Worm (Caenorhabditis elegans) whole organism, mixed stage, embryonic: ENCODE measurements around the gene col-87.

Experiments
- M03D4.4 ChIP-seq: sonication (generic microtip); optimal IDR thresholded peaks from 2 replicates; lab custom pipeline; 2017; ENCODE audit warnings: mild to moderate bottlenecking, missing genetic modification characterization, missing compliant biosample characterization
- bed-3 ChIP-seq: fragments of 200-800 bp; sonication (Bioruptor generic); optimal IDR thresholded peaks from 3 replicates; lab custom pipeline; 2018; ENCODE audit warnings: mild to moderate bottlenecking, missing genetic modification characterization, moderate library complexity, missing compliant biosample characterization
- blmp-1 ChIP-seq: fragments of 150-350 bp; optimal IDR thresholded peaks from 2 replicates; lab custom pipeline; 2014; ENCODE audit warnings: missing biosample characterization, missing genetic modification characterization
- ceh-39 ChIP-seq: fragments of 150-350 bp; optimal IDR thresholded peaks from 2 replicates; lab custom pipeline; 2014; ENCODE audit warnings: missing biosample characterization, missing genetic modification characterization
- ceh-43 ChIP-seq: fragments of 200-800 bp; sonication (Bioruptor generic); optimal IDR thresholded peaks from 2 replicates; lab custom pipeline; 2018; ENCODE audit warnings: mild to moderate bottlenecking, missing genetic modification characterization, moderate library complexity, missing compliant biosample characterization
- ceh-83 ChIP-seq: fragments of 200-800 bp; sonication (Bioruptor generic); optimal IDR thresholded peaks from 2 replicates; lab custom pipeline; 2018; ENCODE audit warnings: mild to moderate bottlenecking, missing genetic modification characterization, missing compliant biosample characterization
- ces-1 ChIP-seq: fragments of 150-350 bp; optimal IDR thresholded peaks from 2 replicates; lab custom pipeline; 2014; ENCODE audit warnings: missing biosample characterization, missing genetic modification reagents, missing genetic modification characterization
- cnd-1 ChIP-seq: fragments of 200-800 bp; sonication (Bioruptor generic); optimal IDR thresholded peaks from 2 replicates; lab custom pipeline; 2018; ENCODE audit warnings: mild to moderate bottlenecking, missing genetic modification characterization, missing compliant biosample characterization
- drap-1 ChIP-seq: fragments of 200-800 bp; sonication (Bioruptor generic); optimal IDR thresholded peaks from 3 replicates; lab custom pipeline; 2018; ENCODE audit warnings: mild to moderate bottlenecking, missing genetic modification characterization, missing compliant biosample characterization
- elt-1 ChIP-seq: sonication (generic microtip); optimal IDR thresholded peaks from 2 replicates; lab custom pipeline; 2017; ENCODE audit warnings: missing genetic modification characterization, mild to moderate bottlenecking, missing compliant biosample characterization, antibody characterized with exemption, moderate library complexity, borderline replicate concordance; ENCODE audit not compliant: insufficient read depth
- elt-3 ChIP-seq: fragments of 150-350 bp; optimal IDR thresholded peaks from 2 replicates; lab custom pipeline; 2014; ENCODE audit warnings: missing biosample characterization, missing genetic modification characterization
- flh-1 ChIP-seq: fragments of 200-800 bp; sonication (Bioruptor generic); optimal IDR thresholded peaks from 2 replicates; lab custom pipeline; 2018; ENCODE audit warnings: mild to moderate bottlenecking, missing genetic modification characterization, moderate library complexity, missing compliant biosample characterization
- ham-2 ChIP-seq: fragments of 200-800 bp; sonication (Bioruptor generic); optimal IDR thresholded peaks from 2 replicates; lab custom pipeline; 2018; ENCODE audit warnings: mild to moderate bottlenecking, missing genetic modification characterization, missing compliant biosample characterization
- hlh-1 ChIP-seq: fragments of 150-350 bp; optimal IDR thresholded peaks from 2 replicates; lab custom pipeline; 2014; ENCODE audit warnings: missing biosample characterization, missing genetic modification reagents, missing genetic modification characterization
- lin-13 ChIP-seq: fragments of 150-350 bp; optimal IDR thresholded peaks from 2 replicates; lab custom pipeline; 2014; ENCODE audit warnings: missing biosample characterization, missing genetic modification characterization
- lin-32 ChIP-seq: fragments of 200-800 bp; sonication (Bioruptor generic); optimal IDR thresholded peaks from 2 replicates; lab custom pipeline; 2018; ENCODE audit warnings: mild to moderate bottlenecking, missing genetic modification characterization, missing compliant biosample characterization
- lsy-2 ChIP-seq: fragments of 150-350 bp; optimal IDR thresholded peaks from 2 replicates; lab custom pipeline; 2014; ENCODE audit warnings: missing biosample characterization, missing genetic modification characterization
- mab-5 ChIP-seq: fragments of 150-350 bp; optimal IDR thresholded peaks from 2 replicates; lab custom pipeline; 2014; ENCODE audit warnings: missing biosample characterization, missing genetic modification characterization
- mep-1 ChIP-seq: fragments of 150-350 bp; optimal IDR thresholded peaks from 2 replicates; lab custom pipeline; 2017; ENCODE audit warnings: missing biosample characterization, missing genetic modification reagents, missing genetic modification characterization, inconsistent platforms
- mls-2 ChIP-seq: sonication (generic microtip); optimal IDR thresholded peaks from 2 replicates; lab custom pipeline; 2016; ENCODE audit warnings: mild to moderate bottlenecking, missing genetic modification characterization, moderate library complexity, missing compliant biosample characterization
- nhr-12 ChIP-seq: fragments of 150-350 bp; optimal IDR thresholded peaks from 2 replicates; lab custom pipeline; 2014; ENCODE audit warnings: missing biosample characterization, missing genetic modification characterization
- nhr-2 ChIP-seq: fragments of 150-350 bp; optimal IDR thresholded peaks from 2 replicates; lab custom pipeline; 2014; ENCODE audit warnings: missing biosample characterization, missing genetic modification characterization
- nhr-237 ChIP-seq: fragments of 150-350 bp; optimal IDR thresholded peaks from 2 replicates; lab custom pipeline; 2014; ENCODE audit warnings: missing biosample characterization, missing genetic modification characterization
- nhr-28 ChIP-seq: fragments of 150-350 bp; optimal IDR thresholded peaks from 2 replicates; lab custom pipeline; 2014; ENCODE audit warnings: missing biosample characterization, missing genetic modification characterization
- nhr-76 ChIP-seq: sonication (generic microtip); optimal IDR thresholded peaks from 2 replicates; lab custom pipeline; 2017; ENCODE audit warnings: missing biosample characterization, missing genetic modification characterization
- pha-4 ChIP-seq: fragments of 150-350 bp; optimal IDR thresholded peaks from 2 replicates; lab custom pipeline; 2018; ENCODE audit warnings: missing biosample characterization, missing genetic modification reagents, missing genetic modification characterization
- sem-2 ChIP-seq: fragments of 200-800 bp; sonication (Bioruptor generic); optimal IDR thresholded peaks from 2 replicates; lab custom pipeline; 2018; ENCODE audit warnings: mild to moderate bottlenecking, missing genetic modification characterization, missing compliant biosample characterization
- snpc-4 ChIP-seq: fragments of 150-350 bp; optimal IDR thresholded peaks from 2 replicates; lab custom pipeline; 2014; ENCODE audit warnings: missing biosample characterization, missing genetic modification characterization
- sptf-1 ChIP-seq: sonication (generic microtip); optimal IDR thresholded peaks from 2 replicates; lab custom pipeline; 2017; ENCODE audit warnings: mild to moderate bottlenecking, missing genetic modification characterization, moderate library complexity, missing compliant biosample characterization
- tbx-8 ChIP-seq: fragments of 200-800 bp; sonication (Bioruptor generic); optimal IDR thresholded peaks from 2 replicates; lab custom pipeline; 2018; ENCODE audit warnings: mild to moderate bottlenecking, missing genetic modification characterization, moderate library complexity, missing compliant biosample characterization
- unc-120 ChIP-seq: sonication (generic microtip); optimal IDR thresholded peaks from 2 replicates; lab custom pipeline; 2017; ENCODE audit warnings: missing genetic modification characterization, missing compliant biosample characterization; ENCODE audit not compliant: poor library complexity, severe bottlenecking
- unc-39 ChIP-seq: fragments of 150-350 bp; optimal IDR thresholded peaks from 2 replicates; lab custom pipeline; 2014; ENCODE audit warnings: missing biosample characterization, missing genetic modification characterization
- unc-62 ChIP-seq: fragments of 150-350 bp; optimal IDR thresholded peaks from 2 replicates; lab custom pipeline; 2014; ENCODE audit warnings: missing biosample characterization, missing genetic modification reagents, missing genetic modification characterization
- zip-8 ChIP-seq: fragments of 150-350 bp; optimal IDR thresholded peaks from 2 replicates; lab custom pipeline; 2014; ENCODE audit warnings: missing biosample characterization, missing genetic modification characterization
- ztf-11 ChIP-seq: fragments of 150-350 bp; optimal IDR thresholded peaks from 2 replicates; lab custom pipeline; 2014; ENCODE audit warnings: missing biosample characterization, missing genetic modification characterization

col-87 gene

ce11 chrII:14060439-14060838 is 34.1 kb downstream of the col-87 start, which contains the start of gene W01G7.4:
Gene W01G7.4, plus strand, starts transcription at chrII:14060739.
- no peak for TF ChIP-seq drap-1 (GFP tag; lab: Kevin White, UChicago)
- TF ChIP-seq ceh-83 (GFP tag; lab: Kevin White, UChicago) = no peak
- TF ChIP-seq sptf-1 (tag; lab: Kevin White, UChicago) = no peak
- no peak for TF ChIP-seq zip-8 (tag; lab: Kevin White, UChicago)
- no peak for TF ChIP-seq M03D4.4 (tag; lab: Kevin White, UChicago)
- no peak for TF ChIP-seq ham-2 (GFP tag; lab: Kevin White, UChicago)
- TF ChIP-seq elt-3 (tag; lab: Kevin White, UChicago) = no peak
- no peak for TF ChIP-seq unc-62 (GFP tag; lab: Kevin White, UChicago)
- no peak for TF ChIP-seq nhr-76 (tag; lab: Kevin White, UChicago)
- no peak for TF ChIP-seq pha-4
- TF ChIP-seq nhr-2 (tag; lab: Kevin White, UChicago) = no peak
- no peak for TF ChIP-seq snpc-4 (tag; lab: Kevin White, UChicago)
- no peak for TF ChIP-seq lin-32 (GFP tag; lab: Kevin White, UChicago)
- TF ChIP-seq hlh-1 (tag; lab: Kevin White, UChicago) = no peak
- TF ChIP-seq nhr-237 (tag; lab: Kevin White, UChicago) = no peak
- TF ChIP-seq lsy-2 (tag; lab: Kevin White, UChicago) = no peak

ce11 chrII:14059767-14060166 is 34.7 kb downstream of the col-87 start, which contains the start of gene rpb-11:
Gene rpb-11, plus strand, starts transcription at chrII:14060085.
- TF ChIP-seq sptf-1 (tag; lab: Kevin White, UChicago) = peak; percentile 80
- TF ChIP-seq flh-1 (GFP tag; lab: Kevin White, UChicago) = no peak
- TF ChIP-seq ham-2 (GFP tag; lab: Kevin White, UChicago) = no peak
- TF ChIP-seq unc-39 (tag; lab: Kevin White, UChicago) = no peak
- no peak for TF ChIP-seq tbx-8 (GFP tag; lab: Kevin White, UChicago)
- no peak for TF ChIP-seq blmp-1
- peak; percentile 87 for TF ChIP-seq pha-4
- TF ChIP-seq drap-1 (GFP tag; lab: Kevin White, UChicago) = peak; percentile 65
- peak; percentile 7 for TF ChIP-seq unc-62 (GFP tag; lab: Kevin White, UChicago)
- TF ChIP-seq nhr-28 = no peak
- TF ChIP-seq ceh-39 = peak; percentile 33
- TF ChIP-seq ceh-43 (GFP tag; lab: Kevin White, UChicago) = peak; percentile 66
- no peak for TF ChIP-seq elt-3 (tag; lab: Kevin White, UChicago)
- TF ChIP-seq bed-3 (GFP tag; lab: Kevin White, UChicago) = peak; percentile 37
- peak; percentile 81 for TF ChIP-seq nhr-237 (tag; lab: Kevin White, UChicago)
- TF ChIP-seq M03D4.4 (tag; lab: Kevin White, UChicago) = peak; percentile 79
- peak; percentile 53 for TF ChIP-seq elt-1 (tag; lab: Kevin White, UChicago)
- TF ChIP-seq mab-5 (tag; lab: Kevin White, UChicago) = no peak
- no peak for TF ChIP-seq nhr-76 (tag; lab: Kevin White, UChicago)
- no peak for TF ChIP-seq ceh-83 (GFP tag; lab: Kevin White, UChicago)
- peak; percentile 97 for TF ChIP-seq lin-13 (tag; lab: Kevin White, UChicago)
- TF ChIP-seq cnd-1 (tag; lab: Kevin White, UChicago) = peak; percentile 45
- no peak for TF ChIP-seq nhr-12 (tag; lab: Kevin White, UChicago)
- TF ChIP-seq hlh-1 (tag; lab: Kevin White, UChicago) = peak; percentile 42
- peak; percentile 78 for TF ChIP-seq mls-2 (tag; lab: Kevin White, UChicago)
- TF ChIP-seq lin-32 (GFP tag; lab: Kevin White, UChicago) = peak; percentile 34
- TF ChIP-seq snpc-4 (tag; lab: Kevin White, UChicago) = no peak
- TF ChIP-seq nhr-2 (tag; lab: Kevin White, UChicago) = peak; percentile 19
- TF ChIP-seq ztf-11 (tag; lab: Kevin White, UChicago) = peak; percentile 22
- peak; percentile 95 for TF ChIP-seq mep-1 (tag; lab: Kevin White, UChicago)
- peak; percentile 59 for TF ChIP-seq ces-1
- TF ChIP-seq sem-2 (GFP tag; lab: Kevin White, UChicago) = no peak
- peak; percentile 83 for TF ChIP-seq lsy-2 (tag; lab: Kevin White, UChicago)
- no peak for TF ChIP-seq zip-8 (tag; lab: Kevin White, UChicago)
- peak; percentile 45 for TF ChIP-seq unc-120 (tag; lab: Kevin White, UChicago)

ce11 chrII:14055717-14056116 is 38.8 kb downstream of the col-87 start:
- no peak for TF ChIP-seq ces-1
- no peak for TF ChIP-seq zip-8 (tag; lab: Kevin White, UChicago)
